Worm (Caenorhabditis elegans): ENCODE data around the gene Y48A5A.1.
A peak's percentile ranks its signal among the peaks of the same experiment; 100 is the strongest.

Y48A5A.1 gene

ce11 chrIV:1956411-1956810, 8.9 kb upstream of the Y48A5A.1 start, which contains the start of gene F52C12.6:
F52C12.6 (plus strand) TSS chrIV:1956711.
- TF ChIP-seq dmd-4 (tag; optimal IDR thresholded peaks at IDR 0.05; ENCODE audit: borderline replicate concordance): no peak
- no peak for TF ChIP-seq unc-86 (tag; optimal IDR thresholded peaks at IDR 0.05)
- no peak for TF ChIP-seq tbx-2 (tag; optimal IDR thresholded peaks at IDR 0.05)
- TF ChIP-seq syd-9 (tag; optimal IDR thresholded peaks at IDR 0.05): no peak
- TF ChIP-seq lim-6 (tag; optimal IDR thresholded peaks at IDR 0.05): no peak
- no peak for TF ChIP-seq sdc-2 (tag; optimal IDR thresholded peaks at IDR 0.05)
- TF ChIP-seq C38D4.7 (GFP tag; optimal IDR thresholded peaks at IDR 0.05): no peak
- TF ChIP-seq npax-4 (tag; optimal IDR thresholded peaks at IDR 0.05): no peak
- TF ChIP-seq ceh-48 (tag; optimal IDR thresholded peaks at IDR 0.05): no peak
- no peak for TF ChIP-seq fkh-6 (tag; optimal IDR thresholded peaks at IDR 0.05)
- TF ChIP-seq odd-2 (tag; optimal IDR thresholded peaks at IDR 0.05): no peak
- TF ChIP-seq ceh-24 (tag; optimal IDR thresholded peaks at IDR 0.05): no peak
- TF ChIP-seq nfya-1 (tag; optimal IDR thresholded peaks at IDR 0.05): no peak
- no peak for TF ChIP-seq K09A11.1 (tag; optimal IDR thresholded peaks at IDR 0.05; ENCODE audit: insufficient read depth)
- TF ChIP-seq fkh-10 (GFP tag; optimal IDR thresholded peaks at IDR 0.05): no peak
- no peak for TF ChIP-seq C08G9.2 (tag; optimal IDR thresholded peaks at IDR 0.05)
- TF ChIP-seq Y22D7AL.16 (tag; optimal IDR thresholded peaks at IDR 0.05): no peak
- no peak for TF ChIP-seq zip-5 (tag; optimal IDR thresholded peaks at IDR 0.05)
- no peak for TF ChIP-seq pqm-1 (tag; optimal IDR thresholded peaks at IDR 0.05)

ce11 chrIV:1959554-1959953, 5.7 kb upstream of the Y48A5A.1 start, which contains the start of gene tdpo-1:
tdpo-1 (plus strand) TSS chrIV:1959854.
- no peak for TF ChIP-seq fkh-10 (GFP tag; optimal IDR thresholded peaks at IDR 0.05)
- no peak for TF ChIP-seq ceh-48 (tag; optimal IDR thresholded peaks at IDR 0.05)
- no peak for TF ChIP-seq hlh-30 (tag; optimal IDR thresholded peaks at IDR 0.05; ENCODE audit: insufficient read depth)
- no peak for TF ChIP-seq ceh-31 (tag; optimal IDR thresholded peaks at IDR 0.05)
- no peak for TF ChIP-seq dmd-4 (tag; optimal IDR thresholded peaks at IDR 0.05; ENCODE audit: borderline replicate concordance)
- TF ChIP-seq ceh-34 (tag; optimal IDR thresholded peaks at IDR 0.05): no peak
- no peak for TF ChIP-seq ceh-18 (tag; optimal IDR thresholded peaks at IDR 0.05)
- TF ChIP-seq mec-3 (tag; optimal IDR thresholded peaks at IDR 0.05; ENCODE audit: borderline replicate concordance): no peak
- no peak for TF ChIP-seq dve-1 (tag; optimal IDR thresholded peaks at IDR 0.05)
- TF ChIP-seq ceh-45 (GFP tag; IDR thresholded peaks at IDR 0.05): no peak
- TF ChIP-seq K09A11.1 (tag; optimal IDR thresholded peaks at IDR 0.05; ENCODE audit: insufficient read depth): no peak
- no peak for TF ChIP-seq pqm-1 (tag; optimal IDR thresholded peaks at IDR 0.05)

ce11 chrIV:1963247-1963646, 2.0 kb upstream of the Y48A5A.1 start, which contains the start of gene ulp-3:
ulp-3 (plus strand) TSS chrIV:1963634.
- TF ChIP-seq lin-11 (tag; optimal IDR thresholded peaks at IDR 0.05): no peak
- TF ChIP-seq C38D4.7 (GFP tag; optimal IDR thresholded peaks at IDR 0.05): no peak
- TF ChIP-seq pros-1 (tag; optimal IDR thresholded peaks at IDR 0.05): no peak
- TF ChIP-seq ceh-18 (tag; optimal IDR thresholded peaks at IDR 0.05): no peak
- TF ChIP-seq C08G9.2 (tag; optimal IDR thresholded peaks at IDR 0.05): no peak
- TF ChIP-seq F13H6.1 (tag; optimal IDR thresholded peaks at IDR 0.05): no peak

ce11 chrIV:1964057-1964456, 1.2 kb upstream of the Y48A5A.1 start:
- TF ChIP-seq ceh-48 (tag; optimal IDR thresholded peaks at IDR 0.05): no peak

ce11 chrIV:1969353-1969752, 4.1 kb downstream of the Y48A5A.1 start, which contains the start of gene Y48A5A.3:
Y48A5A.3 (plus strand) TSS chrIV:1969737.
- TF ChIP-seq ceh-48 (tag; optimal IDR thresholded peaks at IDR 0.05): peak; percentile 20
- no peak for TF ChIP-seq hlh-13 (GFP tag; optimal IDR thresholded peaks at IDR 0.05)

- no peak for TF ChIP-seq ttx-3 (tag; optimal IDR thresholded peaks at IDR 0.05)
- no peak for TF ChIP-seq dmd-4 (tag; optimal IDR thresholded peaks at IDR 0.05; ENCODE audit: borderline replicate concordance)
- no peak for TF ChIP-seq fax-1 (tag; optimal IDR thresholded peaks at IDR 0.05)
- no peak for TF ChIP-seq ref-2 (tag; optimal IDR thresholded peaks at IDR 0.05)
Observed at ce11 chrIV:1970158-1970557, 4.9 kb downstream of the Y48A5A.1 start.
